Worm (Caenorhabditis elegans) whole organism, L2 larva: ENCODE measurements around the gene K10D6.3.

Source experiments
- R02D3.7 ChIP-seq: fragments of 150-350 bp; optimal IDR thresholded peaks from 2 replicates; lab custom pipeline; 2014; ENCODE audit warnings: missing biosample characterization, missing genetic modification characterization
- ZK546.5 ChIP-seq: sonication (generic microtip); optimal IDR thresholded peaks from 2 replicates; lab custom pipeline; 2017; ENCODE audit warnings: missing biosample characterization, missing genetic modification characterization
- ama-1 ChIP-seq: fragments of 150-350 bp; optimal IDR thresholded peaks from 2 replicates; lab custom pipeline; 2018; ENCODE audit warnings: inconsistent platforms
- crh-2 ChIP-seq: sonication (generic microtip); optimal IDR thresholded peaks from 2 replicates; lab custom pipeline; 2017; ENCODE audit warnings: missing biosample characterization, missing genetic modification characterization
- lin-13 ChIP-seq: fragments of 150-350 bp; optimal IDR thresholded peaks from 2 replicates; lab custom pipeline; 2014; ENCODE audit warnings: missing biosample characterization, missing genetic modification reagents, missing genetic modification characterization
- nhr-25 ChIP-seq: fragments of 150-350 bp; sonication (generic microtip); optimal IDR thresholded peaks from 3 replicates; lab custom pipeline; 2014; ENCODE audit warnings: missing biosample characterization, missing genetic modification characterization
- unc-62 ChIP-seq: fragments of 150-350 bp; optimal IDR thresholded peaks from 2 replicates; lab custom pipeline; 2014; ENCODE audit warnings: missing biosample characterization, missing genetic modification reagents, missing genetic modification characterization
- ztf-11 ChIP-seq: sonication (generic microtip); optimal IDR thresholded peaks from 2 replicates; lab custom pipeline; 2017; ENCODE audit warnings: missing biosample characterization, missing genetic modification characterization

DNA sequence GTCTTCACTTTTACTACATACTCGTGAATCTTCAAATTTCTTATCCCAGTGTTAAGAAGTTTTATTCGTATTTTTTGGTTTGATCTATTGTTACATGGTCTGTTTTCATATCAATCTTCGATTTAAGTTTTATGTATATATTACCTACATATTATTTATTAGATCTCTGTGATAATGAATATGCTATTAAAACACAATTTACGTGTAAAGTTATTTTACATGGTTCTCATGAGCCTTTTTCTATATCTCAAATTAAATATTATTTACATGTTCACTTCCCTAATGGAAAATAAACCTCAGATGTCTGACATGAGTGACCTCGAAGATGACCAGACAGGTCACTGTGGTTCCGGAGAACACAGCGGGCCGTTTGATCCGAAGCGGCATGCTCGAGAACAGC lies 44.1 kb downstream of the K10D6.3 start, which contains the start of gene mxl-1:
- TF ChIP-seq R02D3.7 (no peak), crh-2 (tag; lab: Kevin White, UChicago) (no peak), ztf-11 (no peak), unc-62 (GFP tag; lab: Kevin White, UChicago) (no peak), lin-13 (GFP tag; lab: Kevin White, UChicago) (no peak), ZK546.5 (tag; lab: Kevin White, UChicago) (no peak), ama-1 (lab: Kevin White, UChicago) (no peak), nhr-25 (tag; lab: Kevin White, UChicago) (no peak)
